Worm (Caenorhabditis elegans) whole organism, L1 larva: ENCODE results near the gene F41E6.1.

Source experiments
- C04F5.9 ChIP-seq: sonication (generic microtip); optimal IDR thresholded peaks from 2 replicates; lab custom pipeline; 2016; ENCODE audit warnings: missing genetic modification characterization, missing compliant biosample characterization
- ceh-8 ChIP-seq: fragments of 200-800 bp; sonication (Bioruptor generic); optimal IDR thresholded peaks from 2 replicates; lab custom pipeline; 2018; ENCODE audit warnings: mild to moderate bottlenecking, missing genetic modification characterization, moderate library complexity, missing compliant biosample characterization
- ceh-82 ChIP-seq, 3 experiments: fragments of 150-350 bp in 1 of 3; sonication (generic microtip) in 2 of 3; optimal IDR thresholded peaks; 2 replicates each; lab custom pipeline; 2014 to 2017; ENCODE audit warnings: missing biosample characterization in 3 of 3, missing genetic modification characterization in 3 of 3
- ces-1 ChIP-seq: fragments of 150-350 bp; optimal IDR thresholded peaks from 2 replicates; lab custom pipeline; 2014; ENCODE audit warnings: missing biosample characterization, missing genetic modification reagents, missing genetic modification characterization
- efl-1 ChIP-seq, 4 experiments: fragments of 150-350 bp; optimal IDR thresholded peaks in 3 of 4; peaks in 1 of 4; 1 replicate in 1 of 4; 2 replicates in 3 of 4; lab custom pipeline; 2014; ENCODE audit warnings: missing biosample characterization in 2 of 4, missing genetic modification characterization in 2 of 4, missing genetic modification reagents in 2 of 4
- fkh-10 ChIP-seq: sonication (generic microtip); optimal IDR thresholded peaks from 2 replicates; lab custom pipeline; 2017; ENCODE audit warnings: missing biosample characterization, missing genetic modification reagents, missing genetic modification characterization
- lin-35 ChIP-seq, 2 experiments: fragments of 150-350 bp; optimal IDR thresholded peaks; 2 replicates each; lab custom pipeline; 2014; ENCODE audit warnings: missing biosample characterization in 2 of 2, missing genetic modification characterization in 2 of 2, missing genetic modification reagents in 2 of 2
- nhr-237 ChIP-seq: fragments of 150-350 bp; optimal IDR thresholded peaks from 2 replicates; lab custom pipeline; 2014; ENCODE audit warnings: missing biosample characterization, missing genetic modification characterization
- nhr-28 ChIP-seq: fragments of 150-350 bp; optimal IDR thresholded peaks from 2 replicates; lab custom pipeline; 2014; ENCODE audit warnings: missing biosample characterization, missing genetic modification characterization
- nhr-76 ChIP-seq: sonication (generic microtip); optimal IDR thresholded peaks from 2 replicates; lab custom pipeline; 2017; ENCODE audit warnings: missing biosample characterization, missing genetic modification characterization
- sox-4 ChIP-seq: sonication (generic microtip); optimal IDR thresholded peaks from 2 replicates; lab custom pipeline; 2016; ENCODE audit warnings: missing genetic modification characterization, missing compliant biosample characterization
- tbx-2 ChIP-seq: sonication (generic microtip); optimal IDR thresholded peaks from 2 replicates; lab custom pipeline; 2016; ENCODE audit warnings: missing genetic modification characterization, missing compliant biosample characterization
- zag-1 ChIP-seq: fragments of 150-350 bp; optimal IDR thresholded peaks from 2 replicates; lab custom pipeline; 2014; ENCODE audit warnings: missing biosample characterization, missing genetic modification characterization
- ztf-11 ChIP-seq, 2 experiments: sonication (generic microtip); optimal IDR thresholded peaks; 2 replicates each; lab custom pipeline; 2016 to 2017; ENCODE audit warnings: missing genetic modification characterization in 2 of 2, missing biosample characterization in 1 of 2, missing compliant biosample characterization in 1 of 2

- TF ChIP-seq efl-1 (optimal IDR thresholded peaks at IDR 0.05; lab: Kevin White, UChicago) (no peak), efl-1 (GFP tag; optimal IDR thresholded peaks at IDR 0.05 in 1 of 2; lab: Kevin White, UChicago) (no peak), ceh-8 (no peak), ztf-11 (tag; optimal IDR thresholded peaks at IDR 0.05; lab: Kevin White, UChicago) (no peak), zag-1 (tag; lab: Kevin White, UChicago) (no peak), nhr-28 (tag; lab: Kevin White, UChicago) (no peak), lin-35 (GFP tag; optimal IDR thresholded peaks at IDR 0.05; lab: Kevin White, UChicago) (no peak), sox-4 (no peak), nhr-76 (tag; lab: Kevin White, UChicago) (no peak), fkh-10 (GFP tag; lab: Kevin White, UChicago) (no peak), nhr-237 (no peak), ces-1 (GFP tag; lab: Kevin White, UChicago) (no peak), ceh-82 (tag; optimal IDR thresholded peaks at IDR 0.05; lab: Kevin White, UChicago) (no peak), C04F5.9 (tag; lab: Kevin White, UChicago) (no peak), tbx-2 (tag; lab: Kevin White, UChicago) (no peak)
These were observed 29.8 kb downstream of the F41E6.1 start for ce11 chrV:8652177-8652576.
